1 worm cellular context compared by ENCODE assay signal in genomic region chrIV:14413386-14413785, ce11.
TF ChIP-seq lines count a peak whose summit lies in the region.

No protein-coding gene starts in this region.

TF ChIP-seq in whole organism, L4 larva, 104 proteins besides CTCF, POLR2A, EP300 and RAD21 (continued from another document):
- TF ChIP-seq Y105C5A.15 (GFP tag; IDR thresholded peaks at IDR 0.05; lab: Robert Waterston, UW) (no peak), snpc-1.2 (GFP tag; IDR thresholded peaks at IDR 0.05; lab: Robert Waterston, UW) (no peak), nhr-6 (tag; optimal IDR thresholded peaks at IDR 0.05; lab: Kevin White, UChicago) (peak; percentile 32), zip-2 (tag; optimal IDR thresholded peaks at IDR 0.05; lab: Kevin White, UChicago) (no peak), nhr-77 (tag; optimal IDR thresholded peaks at IDR 0.05; lab: Kevin White, UChicago) (peak; percentile 45), cey-2 (tag; optimal IDR thresholded peaks at IDR 0.05; lab: Kevin White, UChicago; ENCODE audit: borderline replicate concordance, insufficient read depth) (no peak), nhr-102 (tag; optimal IDR thresholded peaks at IDR 0.05; lab: Kevin White, UChicago) (peak; percentile 56), mdl-1 (tag; optimal IDR thresholded peaks at IDR 0.05; lab: Kevin White, UChicago) (peak in 1 of 2 experiments; percentile 58), unc-130 (GFP tag; optimal IDR thresholded peaks at IDR 0.05; lab: Kevin White, UChicago) (no peak), snpc-4 (tag; optimal IDR thresholded peaks at IDR 0.05; lab: Kevin White, UChicago) (no peak), dmd-6 (GFP tag; IDR thresholded peaks at IDR 0.05; lab: Robert Waterston, UW) (peak; percentile 94), pqm-1 (tag; optimal IDR thresholded peaks at IDR 0.05; lab: Kevin White, UChicago) (peak; percentile 86), aha-1 (tag; lab: Kevin White, UChicago) (peak; percentile 58), F26F4.8 (GFP tag; conservative IDR thresholded peaks at IDR 0.05; lab: Robert Waterston, UW) (no peak), ceh-32 (tag; optimal IDR thresholded peaks at IDR 0.05; lab: Kevin White, UChicago; ENCODE audit: poor library complexity) (no peak), lin-1 (GFP tag; IDR thresholded peaks at IDR 0.05; lab: Robert Waterston, UW) (peak; percentile 67)
